Fruit fly (Drosophila melanogaster) whole organism, prepupa: ENCODE data around the gene Galphai.
A peak's percentile ranks its signal among the peaks of the same experiment; 100 is the strongest.

Experiments used
- CG10631 ChIP-seq: fragments of 200-800 bp; sonication (Bioruptor generic); optimal IDR thresholded peaks from 2 replicates; lab custom pipeline; 2016; ENCODE audit warnings: missing biosample characterization, missing genetic modification characterization
- CG10669 ChIP-seq: fragments of 200-800 bp; sonication (Bioruptor generic); optimal IDR thresholded peaks from 3 replicates; lab custom pipeline; 2018; ENCODE audit warnings: missing biosample characterization, mild to moderate bottlenecking, missing genetic modification characterization, moderate library complexity
- CG11294 ChIP-seq: fragments of 200-800 bp; sonication (Bioruptor generic); IDR thresholded peaks from 2 replicates; pipeline ENCODE4 v1.3.6; 2022; ENCODE audit warnings: missing biosample characterization, missing genetic modification characterization
- CG11762 ChIP-seq: fragments of 200-800 bp; sonication (Bioruptor generic); optimal IDR thresholded peaks from 3 replicates; lab custom pipeline; 2016; ENCODE audit warnings: missing biosample characterization, missing genetic modification characterization; ENCODE audit not compliant: insufficient read depth
- CG16779 ChIP-seq: fragments of 200-800 bp; sonication (Bioruptor generic); optimal IDR thresholded peaks from 3 replicates; lab custom pipeline; 2017; ENCODE audit warnings: missing biosample characterization, mild to moderate bottlenecking, missing genetic modification characterization
- CG32006 ChIP-seq: fragments of 200-800 bp; sonication (Bioruptor generic); optimal IDR thresholded peaks from 3 replicates; lab custom pipeline; 2017; ENCODE audit warnings: missing biosample characterization, mild to moderate bottlenecking, missing genetic modification characterization
- CG34406 ChIP-seq: fragments of 200-800 bp; sonication (Bioruptor generic); optimal IDR thresholded peaks from 3 replicates; lab custom pipeline; 2016; ENCODE audit warnings: missing biosample characterization, missing genetic modification characterization
- CG3919 ChIP-seq: fragments of 200-800 bp; sonication (Bioruptor generic); optimal IDR thresholded peaks from 3 replicates; lab custom pipeline; 2016; ENCODE audit warnings: missing biosample characterization, missing genetic modification characterization
- CG6163 ChIP-seq: fragments of 200-800 bp; sonication (Bioruptor generic); IDR thresholded peaks from 3 replicates; pipeline ENCODE4 v1.3.6; 2022; ENCODE audit warnings: missing biosample characterization, missing genetic modification characterization
- CG6792 ChIP-seq: fragments of 200-800 bp; sonication (Bioruptor generic); optimal IDR thresholded peaks from 3 replicates; lab custom pipeline; 2016; ENCODE audit warnings: missing biosample characterization, missing genetic modification characterization
- CG6808 ChIP-seq: fragments of 200-800 bp; sonication (Bioruptor generic); optimal IDR thresholded peaks from 3 replicates; lab custom pipeline; 2017; ENCODE audit warnings: missing biosample characterization, missing genetic modification characterization, mild to moderate bottlenecking, moderate library complexity, missing genetic modification reagents
- CG6854 ChIP-seq: fragments of 200-800 bp; sonication (Bioruptor generic); optimal IDR thresholded peaks from 2 replicates; lab custom pipeline; 2017; ENCODE audit warnings: missing biosample characterization, mild to moderate bottlenecking, missing genetic modification characterization
- CG7368 ChIP-seq: fragments of 200-800 bp; sonication (Bioruptor generic); optimal IDR thresholded peaks from 3 replicates; lab custom pipeline; 2016; ENCODE audit warnings: missing biosample characterization, missing genetic modification characterization
- CG8119 ChIP-seq: fragments of 200-800 bp; sonication (Bioruptor generic); IDR thresholded peaks from 3 replicates; pipeline ENCODE4 v1.3.6; 2022; ENCODE audit warnings: missing biosample characterization, missing genetic modification characterization
- CG8632 ChIP-seq: fragments of 200-800 bp; sonication (Bioruptor generic); optimal IDR thresholded peaks from 3 replicates; lab custom pipeline; 2016; ENCODE audit warnings: missing biosample characterization, missing genetic modification characterization
- Eip75B ChIP-seq: fragments of 200-800 bp; sonication (Bioruptor generic); optimal IDR thresholded peaks from 3 replicates; lab custom pipeline; 2016; ENCODE audit warnings: missing biosample characterization, missing genetic modification characterization
- Eip78C ChIP-seq: fragments of 200-800 bp; sonication (Bioruptor generic); peaks from one replicate; lab custom pipeline; 2016; ENCODE audit warnings: missing biosample characterization, missing genetic modification characterization
- Ets21C ChIP-seq: fragments of 200-800 bp; sonication (Bioruptor generic); optimal IDR thresholded peaks from 3 replicates; lab custom pipeline; 2016; ENCODE audit warnings: missing biosample characterization, missing genetic modification characterization
- Ets96B ChIP-seq: fragments of 200-800 bp; optimal IDR thresholded peaks from 2 replicates; lab custom pipeline; 2019; ENCODE audit warnings: missing biosample characterization, mild to moderate bottlenecking, missing genetic modification characterization, moderate library complexity
- Gug ChIP-seq: fragments of 200-800 bp; sonication (Bioruptor generic); IDR thresholded peaks from 2 replicates; pipeline ENCODE4 v1.3.6; 2022; ENCODE audit warnings: missing biosample characterization, missing genetic modification characterization
- Hr39 ChIP-seq: fragments of 200-800 bp; sonication (Bioruptor generic); optimal IDR thresholded peaks from 2 replicates; lab custom pipeline; 2016; ENCODE audit warnings: missing biosample characterization, missing genetic modification characterization
- Hr4 ChIP-seq: fragments of 200-800 bp; sonication (Bioruptor generic); optimal IDR thresholded peaks from 3 replicates; lab custom pipeline; 2016; ENCODE audit warnings: missing biosample characterization, missing genetic modification characterization
- Lpt ChIP-seq: fragments of 200-800 bp; sonication (Bioruptor generic); optimal IDR thresholded peaks from 3 replicates; lab custom pipeline; 2016; ENCODE audit warnings: missing biosample characterization, missing genetic modification characterization
- OdsH ChIP-seq: fragments of 200-800 bp; sonication (Bioruptor generic); optimal IDR thresholded peaks from 3 replicates; lab custom pipeline; 2016; ENCODE audit warnings: missing biosample characterization, missing genetic modification characterization
- Sox14 ChIP-seq: fragments of 200-800 bp; sonication (Bioruptor generic); optimal IDR thresholded peaks from 3 replicates; lab custom pipeline; 2016; ENCODE audit warnings: missing biosample characterization, missing genetic modification characterization
- Sox15 ChIP-seq: fragments of 200-800 bp; sonication (Bioruptor generic); optimal IDR thresholded peaks from 3 replicates; lab custom pipeline; 2016; ENCODE audit warnings: missing biosample characterization, missing genetic modification characterization
- acj6 ChIP-seq: fragments of 200-800 bp; sonication (Bioruptor generic); optimal IDR thresholded peaks from 3 replicates; lab custom pipeline; 2016; ENCODE audit warnings: missing biosample characterization, missing genetic modification characterization
- cyc ChIP-seq: fragments of 200-800 bp; sonication (Bioruptor generic); optimal IDR thresholded peaks from 3 replicates; lab custom pipeline; 2016; ENCODE audit warnings: missing biosample characterization, missing genetic modification characterization
- dac ChIP-seq: fragments of 200-800 bp; sonication (Bioruptor generic); optimal IDR thresholded peaks from 2 replicates; lab custom pipeline; 2017; ENCODE audit warnings: missing biosample characterization, mild to moderate bottlenecking, missing genetic modification characterization
- eg ChIP-seq: fragments of 200-800 bp; sonication (Bioruptor generic); IDR thresholded peaks from 3 replicates; pipeline ENCODE4 v1.3.6; 2022; ENCODE audit warnings: missing biosample characterization, missing genetic modification characterization
- esn ChIP-seq: fragments of 200-800 bp; sonication (Bioruptor generic); optimal IDR thresholded peaks from 2 replicates; lab custom pipeline; 2016; ENCODE audit warnings: missing biosample characterization, mild to moderate bottlenecking, missing genetic modification characterization, moderate library complexity
- fd59A ChIP-seq: fragments of 200-800 bp; sonication (Bioruptor generic); optimal IDR thresholded peaks from 2 replicates; lab custom pipeline; 2017; ENCODE audit warnings: missing biosample characterization, mild to moderate bottlenecking, missing genetic modification characterization, missing genetic modification reagents
- fkh ChIP-seq: fragments of 200-800 bp; sonication (Bioruptor generic); optimal IDR thresholded peaks from 3 replicates; lab custom pipeline; 2017; ENCODE audit warnings: missing biosample characterization, mild to moderate bottlenecking, missing genetic modification characterization, moderate library complexity
- lz ChIP-seq: fragments of 200-800 bp; sonication (Bioruptor generic); optimal IDR thresholded peaks from 3 replicates; lab custom pipeline; 2016; ENCODE audit warnings: missing biosample characterization, missing genetic modification characterization
- net ChIP-seq: fragments of 200-800 bp; sonication (Bioruptor generic); optimal IDR thresholded peaks from 3 replicates; lab custom pipeline; 2016; ENCODE audit warnings: missing biosample characterization, missing genetic modification characterization
- pdm3 ChIP-seq: fragments of 200-800 bp; sonication (Bioruptor generic); optimal IDR thresholded peaks from 3 replicates; lab custom pipeline; 2016; ENCODE audit warnings: missing biosample characterization, missing genetic modification characterization
- salr ChIP-seq, 2 experiments: fragments of 200-800 bp; sonication (Bioruptor generic); optimal IDR thresholded peaks; 3 replicates each; lab custom pipeline; 2016 to 2018; ENCODE audit warnings: missing biosample characterization in 2 of 2, missing genetic modification characterization in 2 of 2, mild to moderate bottlenecking in 1 of 2
- ss ChIP-seq, 2 experiments: fragments of 200-800 bp; sonication (Bioruptor generic); optimal IDR thresholded peaks; 2 replicates in 1 of 2; 3 replicates in 1 of 2; lab custom pipeline; 2017 to 2018; ENCODE audit warnings: mild to moderate bottlenecking in 2 of 2, missing biosample characterization in 2 of 2, missing genetic modification characterization in 2 of 2, moderate library complexity in 1 of 2
- svp ChIP-seq: fragments of 200-800 bp; sonication (Bioruptor generic); peaks from one replicate; lab custom pipeline; 2016; ENCODE audit warnings: missing biosample characterization, missing genetic modification characterization
- topi ChIP-seq: fragments of 200-800 bp; sonication (Bioruptor generic); optimal IDR thresholded peaks from 3 replicates; lab custom pipeline; 2016; ENCODE audit warnings: missing biosample characterization, missing genetic modification characterization

Gene Galphai

DNA sequence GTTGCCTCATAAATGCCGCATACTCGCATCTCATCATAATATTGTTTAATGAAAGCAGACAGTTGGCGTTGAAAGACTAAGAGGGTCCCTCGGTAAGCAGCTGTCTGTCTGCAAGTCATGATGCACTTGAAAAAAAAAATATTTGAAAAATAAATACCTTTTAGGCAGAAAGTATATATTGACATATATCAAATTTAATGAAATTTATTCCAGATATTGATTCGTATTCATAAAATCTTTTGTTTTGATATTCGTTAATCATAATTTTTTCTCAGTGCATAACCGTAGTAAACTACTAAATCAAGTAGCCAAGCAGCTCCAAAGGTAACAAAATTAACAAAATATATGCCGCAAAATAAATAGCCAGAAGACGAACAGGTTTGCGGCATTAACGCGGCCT, 22.0 kb upstream of the Galphai start (continued):
- TF ChIP-seq Sox14 (GFP tag; lab: Kevin White, UChicago) (no peak), Lpt (GFP tag; lab: Kevin White, UChicago) (no peak), fd59A (GFP tag; lab: Kevin White, UChicago) (no peak), pdm3 (no peak), acj6 (GFP tag; lab: Kevin White, UChicago) (no peak), esn (GFP tag; lab: Kevin White, UChicago) (peak; percentile 9), CG8119 (GFP tag; lab: Robert Waterston, UW) (0 out of 3 replicates have a peak, but pooled peaks have one; percentile 20), CG11762 (no peak), dac (no peak), CG8632 (GFP tag; lab: Kevin White, UChicago) (no peak)

DNA sequence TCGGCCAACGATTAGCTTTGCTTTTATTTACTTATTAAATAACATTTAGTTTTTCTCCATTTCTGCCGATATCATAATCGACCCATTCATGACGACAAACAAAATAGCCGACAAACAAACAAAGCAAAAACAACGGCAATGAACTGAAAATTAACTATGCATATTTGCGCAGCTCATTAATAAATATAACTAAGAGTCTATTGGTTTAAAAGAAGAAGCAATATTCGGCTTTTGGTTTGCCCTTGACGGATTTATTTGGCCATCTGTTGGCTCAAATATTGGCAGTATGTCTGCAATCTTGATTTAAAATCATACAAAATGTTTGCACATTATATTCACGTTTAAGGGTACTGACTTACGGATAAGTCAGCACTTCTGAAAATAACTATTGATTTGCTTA, 20.1 kb upstream of the Galphai start:
- TF ChIP-seq fkh (GFP tag; lab: Kevin White, UChicago) (peak; percentile 58), CG6792 (GFP tag; lab: Kevin White, UChicago) (no peak), svp (peak; percentile 27)

DNA sequence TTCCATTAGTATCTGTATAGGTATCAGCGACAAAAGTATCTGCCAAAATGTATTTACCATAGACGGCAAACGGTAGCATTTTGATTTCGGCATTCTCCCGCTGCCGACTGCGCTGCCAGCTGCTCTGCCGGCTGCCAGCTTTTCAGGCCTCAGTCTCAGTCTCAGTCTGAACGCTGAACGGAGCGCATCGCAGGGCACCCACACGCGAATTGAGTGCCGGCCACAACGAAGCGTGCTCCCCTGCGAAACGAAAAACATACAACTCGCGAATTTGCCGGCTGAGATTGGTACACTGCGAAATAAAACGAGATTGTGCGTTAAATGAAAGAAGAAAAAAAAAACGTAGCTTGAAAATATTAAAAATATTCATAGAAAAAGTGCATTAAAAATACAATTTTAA, 18.8 kb upstream of the Galphai start, which contains the start of gene Mp:
Gene Mp (plus strand): TSS at position 152 of the 400 bp plus-strand sequence.
- TF ChIP-seq Lpt (GFP tag; lab: Kevin White, UChicago) (no peak), CG6854 (GFP tag; lab: Kevin White, UChicago) (no peak), salr (GFP tag; optimal IDR thresholded peaks at IDR 0.05; lab: Kevin White, UChicago) (no peak), Sox14 (GFP tag; lab: Kevin White, UChicago) (no peak), svp (no peak), CG6808 (GFP tag; lab: Kevin White, UChicago) (no peak), CG34406 (no peak), CG6163 (GFP tag; lab: Robert Waterston, UW) (peak; percentile 35; the same call in 1 of the 3 replicates), CG7368 (GFP tag; lab: Kevin White, UChicago) (no peak), Hr39 (peak; percentile 13), lz (GFP tag; lab: Kevin White, UChicago) (no peak), Sox15 (no peak), CG16779 (tag; lab: Kevin White, UChicago) (no peak), cyc (no peak), pdm3 (no peak), eg (GFP tag; lab: Robert Waterston, UW) (0 out of 3 replicates have a peak, but pooled peaks have one; percentile 12), CG32006 (GFP tag; lab: Kevin White, UChicago) (peak; percentile 22), topi (GFP tag; lab: Kevin White, UChicago) (peak; percentile 11), CG10631 (GFP tag; lab: Kevin White, UChicago) (no peak), Ets96B (tag; lab: Kevin White, UChicago) (no peak), Eip78C (peak; percentile 61), OdsH (GFP tag; lab: Kevin White, UChicago) (peak; percentile 22), CG6792 (GFP tag; lab: Kevin White, UChicago) (no peak), Ets21C (GFP tag; lab: Kevin White, UChicago) (no peak), CG3919 (GFP tag; lab: Kevin White, UChicago) (peak; percentile 11), Hr4 (GFP tag; lab: Kevin White, UChicago) (no peak), ss (GFP tag; optimal IDR thresholded peaks at IDR 0.05; lab: Kevin White, UChicago) (no peak), Eip75B (GFP tag; lab: Kevin White, UChicago) (no peak), esn (GFP tag; lab: Kevin White, UChicago) (peak; percentile 18), CG10669 (GFP tag; lab: Kevin White, UChicago) (no peak), CG8632 (GFP tag; lab: Kevin White, UChicago) (no peak), CG11294 (0 out of 2 replicates have a peak, but pooled peaks have one; percentile 21), Gug (GFP tag; lab: Robert Waterston, UW) (peak; percentile 11; the same call in 1 of the 2 replicates), net (GFP tag; lab: Kevin White, UChicago) (peak; percentile 17)
